Worm (Caenorhabditis elegans) whole organism, early embryonic: ENCODE measurements around the gene ocam-1.

ENCODE experiments used
- B0310.2 ChIP-seq: sonication (generic microtip); optimal IDR thresholded peaks from 2 replicates; lab custom pipeline; 2016; ENCODE audit warnings: mild to moderate bottlenecking, missing genetic modification characterization, missing compliant biosample characterization
- F13C5.2 ChIP-seq: sonication (generic microtip); optimal IDR thresholded peaks from 2 replicates; lab custom pipeline; 2017; ENCODE audit warnings: mild to moderate bottlenecking, missing genetic modification characterization, inconsistent platforms, missing compliant biosample characterization
- aly-1 ChIP-seq: sonication (generic microtip); optimal IDR thresholded peaks from 2 replicates; lab custom pipeline; 2016; ENCODE audit warnings: missing genetic modification characterization, missing compliant biosample characterization
- ama-1 ChIP-seq: fragments of 150-350 bp; optimal IDR thresholded peaks from 2 replicates; lab custom pipeline; 2014
- ceh-13 ChIP-seq: fragments of 200-800 bp; sonication (Bioruptor generic); optimal IDR thresholded peaks from 2 replicates; lab custom pipeline; 2018; ENCODE audit warnings: mild to moderate bottlenecking, missing genetic modification characterization, missing compliant biosample characterization
- ceh-36 ChIP-seq: sonication (generic microtip); optimal IDR thresholded peaks from 2 replicates; lab custom pipeline; 2016; ENCODE audit warnings: missing genetic modification characterization, inconsistent platforms, missing compliant biosample characterization
- ets-7 ChIP-seq: sonication (generic microtip); optimal IDR thresholded peaks from 2 replicates; lab custom pipeline; 2016; ENCODE audit warnings: missing genotype, missing genetic modification characterization, missing compliant biosample characterization
- flt-1 ChIP-seq: fragments of 200-800 bp; sonication (Bioruptor generic); IDR thresholded peaks from 2 replicates; pipeline ENCODE4 v1.3.6; 2022; ENCODE audit warnings: missing genetic modification characterization, missing compliant biosample characterization
- hmbx-1 ChIP-seq: sonication (generic microtip); optimal IDR thresholded peaks from 2 replicates; lab custom pipeline; 2016; ENCODE audit warnings: mild to moderate bottlenecking, missing genetic modification characterization, missing compliant biosample characterization
- hmg-4 ChIP-seq: fragments of 200-800 bp; sonication (Bioruptor generic); optimal IDR thresholded peaks from 2 replicates; lab custom pipeline; 2018; ENCODE audit warnings: mild to moderate bottlenecking, missing genetic modification characterization, missing compliant biosample characterization
- hnd-1 ChIP-seq: sonication (generic microtip); optimal IDR thresholded peaks from 2 replicates; lab custom pipeline; 2016; ENCODE audit warnings: missing genetic modification characterization, missing compliant biosample characterization
- pes-1 ChIP-seq: fragments of 200-800 bp; sonication (Bioruptor generic); IDR thresholded peaks from 2 replicates; pipeline ENCODE4 v1.3.6; 2022; ENCODE audit warnings: missing genetic modification reagents, missing genetic modification characterization, missing compliant biosample characterization
- scrt-1 ChIP-seq: fragments of 200-800 bp; sonication (Bioruptor generic); IDR thresholded peaks from 2 replicates; pipeline ENCODE4 v1.3.6; 2022; ENCODE audit warnings: missing genetic modification characterization, missing compliant biosample characterization
- sea-1 ChIP-seq: fragments of 200-800 bp; sonication (Bioruptor generic); conservative IDR thresholded peaks from 2 replicates; pipeline ENCODE4 v1.3.6; 2022; ENCODE audit warnings: missing genetic modification characterization, missing compliant biosample characterization
- tbx-11 ChIP-seq: fragments of 200-800 bp; sonication (Bioruptor generic); IDR thresholded peaks from 2 replicates; pipeline ENCODE4 v1.3.6; 2022; ENCODE audit warnings: missing genetic modification characterization, missing compliant biosample characterization
- tbx-37 ChIP-seq: fragments of 200-800 bp; sonication (Bioruptor generic); conservative IDR thresholded peaks from 2 replicates; pipeline ENCODE4 v1.3.6; 2022; ENCODE audit warnings: missing genetic modification reagents, missing genetic modification characterization, missing compliant biosample characterization
- tra-4 ChIP-seq: sonication (generic microtip); optimal IDR thresholded peaks from 2 replicates; lab custom pipeline; 2017; ENCODE audit warnings: missing genetic modification characterization, missing compliant biosample characterization

The ocam-1 gene

ce11 chrV:14194514-14194913 lies 27.0 kb upstream of the ocam-1 start:
- no peak for TF ChIP-seq tra-4 (tag; lab: Kevin White, UChicago)

DNA sequence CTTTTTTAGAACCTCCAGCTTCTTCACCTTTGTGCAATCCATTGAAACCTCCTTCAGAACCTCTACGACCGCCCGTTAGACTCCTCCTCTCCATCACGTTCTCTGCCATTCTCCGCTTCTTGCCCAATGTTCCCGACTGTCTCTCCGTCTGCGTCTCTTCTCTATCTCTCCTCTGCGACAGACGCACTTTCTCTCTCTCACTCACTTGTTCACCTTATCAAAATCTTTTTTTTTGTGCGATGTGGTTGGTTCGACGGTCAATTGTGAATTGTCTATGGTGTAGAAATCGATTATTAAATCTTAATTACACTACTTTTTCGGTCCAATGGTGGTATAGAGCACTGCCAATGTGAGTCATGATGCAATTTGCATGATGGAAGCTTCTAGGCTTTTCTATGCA lies 25.9 kb upstream of the ocam-1 start, which contains the start of gene atfs-1:
Gene atfs-1 (plus strand): TSS at position 213 of the 400 bp plus-strand sequence.
- TF ChIP-seq ets-7 (no peak), scrt-1 (GFP tag; lab: Robert Waterston, UW) (no peak), ama-1 (no peak), pes-1 (GFP tag; lab: Robert Waterston, UW) (no peak), hnd-1 (tag; lab: Kevin White, UChicago) (no peak), tbx-11 (GFP tag; lab: Robert Waterston, UW) (no peak), B0310.2 (tag; lab: Kevin White, UChicago) (no peak)

ce11 chrV:14192870-14193269 lies 25.3 kb upstream of the ocam-1 start:
- TF ChIP-seq tbx-11 (GFP tag; lab: Robert Waterston, UW) (no peak), hmbx-1 (tag; lab: Kevin White, UChicago) (no peak), ceh-13 (GFP tag; lab: Kevin White, UChicago) (no peak), hnd-1 (tag; lab: Kevin White, UChicago) (no peak), ceh-36 (tag; lab: Kevin White, UChicago) (no peak), B0310.2 (tag; lab: Kevin White, UChicago) (no peak), hmg-4 (GFP tag; lab: Kevin White, UChicago) (no peak), ama-1 (no peak), sea-1 (GFP tag; lab: Robert Waterston, UW) (no peak), pes-1 (GFP tag; lab: Robert Waterston, UW) (no peak), F13C5.2 (tag; lab: Kevin White, UChicago) (no peak), aly-1 (tag; lab: Kevin White, UChicago) (no peak), scrt-1 (GFP tag; lab: Robert Waterston, UW) (no peak), tbx-37 (GFP tag; lab: Robert Waterston, UW) (no peak)

DNA sequence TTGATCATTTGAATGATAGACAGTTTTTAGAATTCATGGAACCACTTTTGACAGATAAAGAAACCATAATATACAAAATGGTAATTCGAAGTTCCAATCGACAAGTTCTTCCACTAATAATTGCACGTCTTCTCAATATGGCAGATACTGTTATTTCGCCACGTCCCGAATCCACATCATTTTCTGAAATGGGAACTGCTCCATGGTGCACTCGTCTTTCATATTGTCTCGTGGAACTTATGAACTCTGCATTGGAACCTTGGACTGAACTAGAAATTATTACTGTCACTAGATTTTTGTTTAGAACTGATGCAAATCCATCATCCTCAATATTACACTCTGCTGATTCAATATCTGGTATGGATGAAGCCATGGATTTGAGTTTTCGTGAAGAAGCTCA lies 19.6 kb upstream of the ocam-1 start:
- TF ChIP-seq hnd-1 (tag; lab: Kevin White, UChicago) (no peak), ceh-36 (tag; lab: Kevin White, UChicago) (no peak), hmg-4 (GFP tag; lab: Kevin White, UChicago) (no peak), tbx-11 (GFP tag; lab: Robert Waterston, UW) (no peak), scrt-1 (GFP tag; lab: Robert Waterston, UW) (no peak), pes-1 (GFP tag; lab: Robert Waterston, UW) (no peak), F13C5.2 (tag; lab: Kevin White, UChicago) (no peak), ceh-13 (GFP tag; lab: Kevin White, UChicago) (no peak), tbx-37 (GFP tag; lab: Robert Waterston, UW) (no peak), ets-7 (no peak), B0310.2 (tag; lab: Kevin White, UChicago) (no peak), flt-1 (GFP tag; lab: Robert Waterston, UW) (no peak), hmbx-1 (tag; lab: Kevin White, UChicago) (no peak), aly-1 (tag; lab: Kevin White, UChicago) (no peak), ama-1 (no peak), tra-4 (tag; lab: Kevin White, UChicago) (no peak), sea-1 (GFP tag; lab: Robert Waterston, UW) (no peak)

- no peak for TF ChIP-seq B0310.2 (tag; lab: Kevin White, UChicago)
Observed at ce11 chrV:14185438-14185837, 17.9 kb upstream of the ocam-1 start, which contains the start of the genes trm-1 and ints-2. TSS of gene trm-1 (minus strand) at chrV:14185612. TSS of gene ints-2 (plus strand) at chrV:14185686.

DNA sequence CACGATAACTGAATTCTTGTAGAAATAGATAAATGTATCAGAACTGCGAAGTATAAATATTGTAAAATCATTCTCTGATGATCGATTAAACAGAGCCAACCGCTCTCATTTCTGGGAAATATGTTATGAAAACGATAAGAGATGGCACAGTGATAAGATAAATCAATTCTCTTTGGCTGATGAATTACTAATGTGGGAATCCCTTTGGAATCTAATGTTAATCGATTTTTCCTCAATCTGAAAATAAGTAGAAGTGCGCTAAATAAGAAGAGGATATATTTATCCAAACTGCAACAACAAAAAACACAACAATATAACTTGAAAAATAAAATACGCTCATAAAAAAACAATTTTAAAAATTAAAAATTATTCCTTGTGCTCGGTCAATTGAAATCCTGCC lies 15.3 kb upstream of the ocam-1 start, which contains the start of gene cest-2.3:
Gene cest-2.3 (minus strand): TSS at position 101 of the 400 bp plus-strand sequence.
- no peak for TF ChIP-seq hmbx-1 (tag; lab: Kevin White, UChicago)
- no peak for TF ChIP-seq ceh-13 (GFP tag; lab: Kevin White, UChicago)
- TF ChIP-seq F13C5.2 (tag; lab: Kevin White, UChicago) = no peak

DNA sequence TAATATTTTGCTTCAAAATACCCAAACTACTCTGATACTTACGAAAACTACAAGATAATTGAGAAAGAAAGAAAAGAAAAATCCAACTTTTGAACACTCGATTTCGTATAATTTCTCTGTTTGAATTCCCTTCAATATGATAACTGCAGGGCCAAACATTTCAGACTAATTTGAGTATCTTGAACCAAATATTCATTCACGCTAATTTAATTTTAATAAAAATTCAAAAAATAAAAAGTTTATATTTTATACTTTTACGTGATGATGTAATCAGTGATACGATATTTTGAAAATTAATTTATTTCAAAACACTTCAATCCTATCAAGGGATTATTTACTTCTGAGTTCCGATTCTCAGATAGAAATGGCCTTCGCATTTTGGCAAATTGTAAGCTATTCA lies 12.4 kb upstream of the ocam-1 start, which contains the start of gene ZC376.8:
Gene ZC376.8 (plus strand): TSS at position 301 of the 400 bp plus-strand sequence.
- TF ChIP-seq ama-1 (no peak), ets-7 (no peak), flt-1 (GFP tag; lab: Robert Waterston, UW) (no peak), ceh-36 (tag; lab: Kevin White, UChicago) (no peak), tra-4 (tag; lab: Kevin White, UChicago) (no peak)

DNA sequence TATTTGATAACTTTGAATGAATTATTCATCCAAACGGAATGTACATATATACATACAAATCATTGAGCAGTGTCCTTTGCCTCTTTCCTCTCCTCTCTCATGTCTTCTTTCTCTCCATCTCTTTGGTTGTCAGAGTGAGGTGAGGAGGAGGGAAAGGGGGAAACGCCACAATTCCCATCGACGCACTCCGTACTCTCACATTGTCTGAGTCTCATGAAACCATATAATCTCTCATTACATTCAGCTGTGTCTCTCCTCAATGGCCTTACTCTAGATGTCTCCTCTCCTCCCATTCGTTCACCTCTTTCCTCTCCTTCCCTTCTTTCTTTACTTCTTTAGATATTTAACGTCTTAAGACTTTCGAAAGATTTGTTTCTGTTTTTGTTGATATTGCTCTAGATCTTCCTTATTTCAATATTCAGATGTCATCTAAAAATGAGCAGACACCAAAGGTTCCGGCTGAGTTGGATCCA lies 10.2 kb upstream of the ocam-1 start, which contains the start of gene ceh-74:
Gene ceh-74 (plus strand): TSS at position 423 of the 473 bp plus-strand sequence.
- TF ChIP-seq ets-7 (no peak), ceh-36 (tag; lab: Kevin White, UChicago) (no peak), scrt-1 (GFP tag; lab: Robert Waterston, UW) (no peak), hmbx-1 (tag; lab: Kevin White, UChicago) (no peak), ceh-13 (GFP tag; lab: Kevin White, UChicago) (no peak), B0310.2 (tag; lab: Kevin White, UChicago) (no peak), pes-1 (GFP tag; lab: Robert Waterston, UW) (no peak)
